Worm (Caenorhabditis elegans) whole organism, L3 larva: ENCODE data around the gene R04D3.3.

Source experiments
- R02D3.7 ChIP-seq: fragments of 150-350 bp; optimal IDR thresholded peaks from 2 replicates; lab custom pipeline; 2014; ENCODE audit warnings: missing biosample characterization, missing genetic modification characterization
- ZK546.5 ChIP-seq: sonication (generic microtip); optimal IDR thresholded peaks from 2 replicates; lab custom pipeline; 2017; ENCODE audit warnings: missing biosample characterization, missing genetic modification characterization
- aly-2 ChIP-seq: fragments of 150-350 bp; optimal IDR thresholded peaks from 2 replicates; lab custom pipeline; 2014; ENCODE audit warnings: missing biosample characterization, missing genetic modification characterization
- ama-1 ChIP-seq: fragments of 150-350 bp; optimal IDR thresholded peaks from 2 replicates; lab custom pipeline; 2018
- ceh-16 ChIP-seq: sonication (generic microtip); optimal IDR thresholded peaks from 2 replicates; lab custom pipeline; 2017; ENCODE audit warnings: missing biosample characterization, missing genetic modification characterization
- ceh-28 ChIP-seq: fragments of 150-350 bp; optimal IDR thresholded peaks from 2 replicates; lab custom pipeline; 2014; ENCODE audit warnings: missing biosample characterization, missing genetic modification reagents, missing genetic modification characterization
- ceh-82 ChIP-seq: fragments of 150-350 bp; optimal IDR thresholded peaks from 2 replicates; lab custom pipeline; 2014; ENCODE audit warnings: missing biosample characterization, missing genetic modification characterization
- ceh-9 ChIP-seq: sonication (generic microtip); optimal IDR thresholded peaks from 2 replicates; lab custom pipeline; 2018; ENCODE audit warnings: missing biosample characterization, missing genetic modification characterization
- daf-12 ChIP-seq: fragments of 150-350 bp; optimal IDR thresholded peaks from 2 replicates; lab custom pipeline; 2014; ENCODE audit warnings: missing biosample characterization, missing genetic modification reagents, missing genetic modification characterization
- egl-27 ChIP-seq: sonication (generic microtip); optimal IDR thresholded peaks from 4 replicates; lab custom pipeline; 2017; ENCODE audit warnings: missing biosample characterization, missing genetic modification reagents, missing genetic modification characterization
- egl-5 ChIP-seq: fragments of 150-350 bp; optimal IDR thresholded peaks from 2 replicates; lab custom pipeline; 2017; ENCODE audit warnings: missing biosample characterization, missing genetic modification reagents, missing genetic modification characterization, inconsistent platforms
- elt-1 ChIP-seq: fragments of 150-350 bp; optimal IDR thresholded peaks from 2 replicates; lab custom pipeline; 2014; ENCODE audit warnings: missing biosample characterization, missing genetic modification characterization
- elt-2 ChIP-seq: sonication (generic microtip); optimal IDR thresholded peaks from 2 replicates; lab custom pipeline; 2016; ENCODE audit warnings: missing genetic modification reagents, mild to moderate bottlenecking, missing genetic modification characterization, missing compliant biosample characterization
- elt-3 ChIP-seq, 3 experiments: fragments of 150-350 bp in 1 of 3; sonication (generic microtip) in 2 of 3; optimal IDR thresholded peaks; 2 replicates in 2 of 3; 4 replicates in 1 of 3; lab custom pipeline; 2014 to 2017; ENCODE audit warnings: missing biosample characterization in 3 of 3, missing genetic modification characterization in 3 of 3
- eor-1 ChIP-seq, 2 experiments: fragments of 150-350 bp; optimal IDR thresholded peaks; 2 replicates each; lab custom pipeline; 2014 to 2018; ENCODE audit warnings: missing biosample characterization in 2 of 2, missing genetic modification characterization in 2 of 2
- fkh-10 ChIP-seq: sonication (generic microtip); optimal IDR thresholded peaks from 2 replicates; lab custom pipeline; 2017; ENCODE audit warnings: missing biosample characterization, missing genetic modification reagents, missing genetic modification characterization
- fkh-2 ChIP-seq: fragments of 150-350 bp; optimal IDR thresholded peaks from 2 replicates; lab custom pipeline; 2014; ENCODE audit warnings: missing biosample characterization, missing genetic modification reagents, missing genetic modification characterization
- fos-1 ChIP-seq: fragments of 150-350 bp; optimal IDR thresholded peaks from 2 replicates; lab custom pipeline; 2014; ENCODE audit warnings: missing biosample characterization, missing genetic modification characterization
- hmg-11 ChIP-seq: sonication (generic microtip); optimal IDR thresholded peaks from 2 replicates; lab custom pipeline; 2016; ENCODE audit warnings: missing genetic modification characterization, missing compliant biosample characterization
- jun-1 ChIP-seq: fragments of 150-350 bp; optimal IDR thresholded peaks from 2 replicates; lab custom pipeline; 2014; ENCODE audit warnings: missing biosample characterization, missing genetic modification reagents, missing genetic modification characterization
- lin-15B ChIP-seq: fragments of 150-350 bp; optimal IDR thresholded peaks from 2 replicates; lab custom pipeline; 2014; ENCODE audit warnings: missing biosample characterization, missing genetic modification characterization
- lin-39 ChIP-seq: fragments of 150-350 bp; optimal IDR thresholded peaks from 2 replicates; lab custom pipeline; 2018; ENCODE audit warnings: missing biosample characterization, missing genetic modification reagents, missing genetic modification characterization
- lsy-12 ChIP-seq: sonication (generic microtip); optimal IDR thresholded peaks from 2 replicates; lab custom pipeline; 2016; ENCODE audit warnings: mild to moderate bottlenecking, missing genetic modification characterization, missing compliant biosample characterization
- mdl-1 ChIP-seq: fragments of 150-350 bp; optimal IDR thresholded peaks from 2 replicates; lab custom pipeline; 2014; ENCODE audit warnings: missing biosample characterization, missing genetic modification characterization
- mml-1 ChIP-seq: fragments of 150-350 bp; sonication (generic microtip); optimal IDR thresholded peaks from 3 replicates; lab custom pipeline; 2014; ENCODE audit warnings: missing biosample characterization, missing genetic modification characterization
- nfya-1 ChIP-seq: sonication (generic microtip); optimal IDR thresholded peaks from 2 replicates; lab custom pipeline; 2017; ENCODE audit warnings: missing genetic modification characterization, mild to moderate bottlenecking, missing compliant biosample characterization, antibody characterized with exemption, moderate library complexity; ENCODE audit not compliant: insufficient read depth
- nhr-11 ChIP-seq: fragments of 150-350 bp; optimal IDR thresholded peaks from 2 replicates; lab custom pipeline; 2014; ENCODE audit warnings: missing biosample characterization, missing genetic modification characterization
- nhr-12 ChIP-seq: fragments of 150-350 bp; optimal IDR thresholded peaks from 2 replicates; lab custom pipeline; 2014; ENCODE audit warnings: missing biosample characterization, missing genetic modification characterization
- nhr-23 ChIP-seq: fragments of 150-350 bp; optimal IDR thresholded peaks from 2 replicates; lab custom pipeline; 2014; ENCODE audit warnings: missing biosample characterization, missing genetic modification reagents, missing genetic modification characterization
- nhr-237 ChIP-seq: fragments of 150-350 bp; optimal IDR thresholded peaks from 2 replicates; lab custom pipeline; 2014; ENCODE audit warnings: missing biosample characterization, missing genetic modification characterization
- nhr-25 ChIP-seq: sonication (generic microtip); optimal IDR thresholded peaks from 2 replicates; lab custom pipeline; 2017; ENCODE audit warnings: missing biosample characterization, missing genetic modification characterization
- nhr-28 ChIP-seq: fragments of 150-350 bp; optimal IDR thresholded peaks from 2 replicates; lab custom pipeline; 2014; ENCODE audit warnings: missing biosample characterization, missing genetic modification characterization
- nhr-43 ChIP-seq: sonication (generic microtip); optimal IDR thresholded peaks from 2 replicates; lab custom pipeline; 2016; ENCODE audit warnings: mild to moderate bottlenecking, missing genetic modification characterization, missing compliant biosample characterization; ENCODE audit not compliant: poor library complexity, severe bottlenecking
- nhr-67 ChIP-seq: fragments of 150-350 bp; optimal IDR thresholded peaks from 2 replicates; lab custom pipeline; 2014; ENCODE audit warnings: missing biosample characterization, missing genetic modification characterization
- nhr-76 ChIP-seq: fragments of 150-350 bp; sonication (generic microtip); optimal IDR thresholded peaks from 5 replicates; lab custom pipeline; 2014; ENCODE audit warnings: missing biosample characterization, missing genetic modification characterization
- nhr-77 ChIP-seq: fragments of 150-350 bp; optimal IDR thresholded peaks from 2 replicates; lab custom pipeline; 2014; ENCODE audit warnings: missing biosample characterization, missing genetic modification characterization
- pha-4 ChIP-seq: fragments of 150-350 bp; optimal IDR thresholded peaks from 2 replicates; lab custom pipeline; 2014; ENCODE audit warnings: missing biosample characterization, missing genetic modification reagents, missing genetic modification characterization
- pqm-1 ChIP-seq: fragments of 150-350 bp; optimal IDR thresholded peaks from 2 replicates; lab custom pipeline; 2017; ENCODE audit warnings: missing biosample characterization, missing genetic modification characterization, inconsistent platforms
- sea-2 ChIP-seq: fragments of 150-350 bp; sonication (generic microtip); optimal IDR thresholded peaks from 4 replicates; lab custom pipeline; 2014; ENCODE audit warnings: missing biosample characterization, missing genetic modification reagents, missing genetic modification characterization
- skn-1 ChIP-seq: fragments of 150-350 bp; optimal IDR thresholded peaks from 2 replicates; lab custom pipeline; 2014; ENCODE audit warnings: missing biosample characterization, missing genetic modification characterization
- snpc-4 ChIP-seq: fragments of 150-350 bp; optimal IDR thresholded peaks from 2 replicates; lab custom pipeline; 2014; ENCODE audit warnings: missing biosample characterization, missing genetic modification characterization
- tbx-2 ChIP-seq: sonication (generic microtip); optimal IDR thresholded peaks from 2 replicates; lab custom pipeline; 2016; ENCODE audit warnings: mild to moderate bottlenecking, missing genetic modification characterization, missing compliant biosample characterization
- unc-39 ChIP-seq: sonication (generic microtip); optimal IDR thresholded peaks from 4 replicates; lab custom pipeline; 2017; ENCODE audit warnings: missing biosample characterization, missing genetic modification characterization
- unc-62 ChIP-seq: fragments of 150-350 bp; sonication (generic microtip); optimal IDR thresholded peaks from 4 replicates; lab custom pipeline; 2014; ENCODE audit warnings: missing biosample characterization, missing genetic modification reagents, missing genetic modification characterization
- zag-1 ChIP-seq: fragments of 150-350 bp; optimal IDR thresholded peaks from 2 replicates; lab custom pipeline; 2014; ENCODE audit warnings: missing biosample characterization, missing genetic modification characterization
- ztf-11 ChIP-seq: fragments of 150-350 bp; optimal IDR thresholded peaks from 2 replicates; lab custom pipeline; 2014; ENCODE audit warnings: missing biosample characterization, missing genetic modification characterization
- ztf-4 ChIP-seq: fragments of 150-350 bp; optimal IDR thresholded peaks from 2 replicates; lab custom pipeline; 2014; ENCODE audit warnings: missing biosample characterization, missing genetic modification characterization

Gene R04D3.3

DNA sequence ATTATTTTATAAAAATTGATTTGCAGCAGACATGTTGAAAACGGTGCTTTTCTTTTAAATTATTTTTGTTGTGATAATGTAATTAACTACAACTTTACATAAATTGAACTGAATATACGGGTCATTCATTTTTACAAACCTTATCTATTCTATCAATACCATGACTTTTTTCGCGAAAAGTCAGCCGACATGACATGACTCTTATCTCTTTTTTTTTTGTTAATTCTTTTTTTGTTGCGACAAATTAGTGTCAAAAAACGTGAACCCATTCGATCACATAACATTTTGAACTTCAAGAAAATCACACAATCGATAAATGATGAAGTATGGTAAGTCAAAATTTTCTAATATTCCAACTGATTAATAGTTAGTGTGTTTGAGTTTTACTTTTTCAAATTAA, 37.6 kb upstream of the R04D3.3 start, which contains the start of gene sir-2.2:
sir-2.2 (plus strand) TSS at position 34 of the 400 bp plus-strand sequence.
- no peak for TF ChIP-seq ZK546.5 (tag; lab: Kevin White, UChicago)
- TF ChIP-seq nhr-77, result no peak
- no peak for TF ChIP-seq nhr-25 (tag; lab: Kevin White, UChicago)
- peak; percentile 50 for TF ChIP-seq pqm-1 (tag; lab: Kevin White, UChicago)
- peak; percentile 17 for TF ChIP-seq pha-4 (tag; lab: Kevin White, UChicago)
- TF ChIP-seq elt-2 (tag; lab: Kevin White, UChicago), result peak; percentile 84
- peak; percentile 41 for TF ChIP-seq nhr-43
- no peak for TF ChIP-seq egl-5 (tag; lab: Kevin White, UChicago)
- no peak for TF ChIP-seq nhr-11 (tag; lab: Kevin White, UChicago)
- TF ChIP-seq elt-3 (tag; optimal IDR thresholded peaks at IDR 0.05; lab: Kevin White, UChicago), result no peak
- TF ChIP-seq fos-1, result no peak
- TF ChIP-seq mml-1 (tag; lab: Kevin White, UChicago), result no peak
- TF ChIP-seq daf-12 (tag; lab: Kevin White, UChicago), result no peak
- TF ChIP-seq, all 47 proteins: peak for 4

DNA sequence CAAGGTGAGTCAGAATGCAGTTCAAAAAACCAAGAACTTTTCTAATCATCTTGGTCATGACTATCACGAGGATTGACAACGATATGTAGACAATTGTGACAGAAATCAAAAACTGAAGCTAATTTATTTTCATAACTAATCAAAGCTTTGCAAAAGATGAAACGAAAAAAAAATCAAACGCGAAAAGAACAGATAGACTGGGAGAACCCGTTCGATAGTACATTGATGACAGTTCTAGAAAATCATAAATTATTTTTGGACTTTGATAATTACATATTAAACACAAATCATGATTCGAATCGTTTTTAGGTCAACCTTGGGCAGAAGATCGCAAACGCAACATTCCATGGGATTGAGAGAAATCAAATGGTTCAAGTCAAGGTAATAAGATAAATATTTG, 34.6 kb upstream of the R04D3.3 start:
- TF ChIP-seq snpc-4 (tag; lab: Kevin White, UChicago) (no peak), pha-4 (tag; lab: Kevin White, UChicago) (no peak), nfya-1 (tag; lab: Kevin White, UChicago) (peak; percentile 20), unc-62 (GFP tag; lab: Kevin White, UChicago) (peak; percentile 8), fkh-10 (GFP tag; lab: Kevin White, UChicago) (no peak), mml-1 (tag; lab: Kevin White, UChicago) (no peak), elt-2 (tag; lab: Kevin White, UChicago) (no peak), nhr-67 (no peak), lin-39 (tag; lab: Kevin White, UChicago) (no peak), ceh-9 (no peak), jun-1 (tag; lab: Kevin White, UChicago) (peak; percentile 11), ZK546.5 (tag; lab: Kevin White, UChicago) (no peak), ceh-28 (tag; lab: Kevin White, UChicago) (no peak), zag-1 (tag; lab: Kevin White, UChicago) (no peak), daf-12 (tag; lab: Kevin White, UChicago) (no peak), nhr-23 (peak; percentile 57), elt-3 (tag; optimal IDR thresholded peaks at IDR 0.05; lab: Kevin White, UChicago) (peak in 1 of 3 experiments; percentile 63), ztf-4 (no peak), sea-2 (GFP tag; lab: Kevin White, UChicago) (no peak), elt-1 (tag; lab: Kevin White, UChicago) (no peak), skn-1 (tag; lab: Kevin White, UChicago) (no peak), ztf-11 (tag; lab: Kevin White, UChicago) (no peak), mdl-1 (tag; lab: Kevin White, UChicago) (no peak), hmg-11 (no peak), nhr-77 (no peak), nhr-43 (peak; percentile 69), aly-2 (no peak), tbx-2 (tag; lab: Kevin White, UChicago) (no peak), fos-1 (peak; percentile 19), nhr-237 (tag; lab: Kevin White, UChicago) (no peak), unc-39 (no peak), egl-27 (tag; lab: Kevin White, UChicago) (no peak), ceh-16 (no peak), lsy-12 (tag; lab: Kevin White, UChicago) (peak; percentile 52), nhr-28 (no peak), nhr-12 (tag; lab: Kevin White, UChicago) (no peak), ama-1 (lab: Kevin White, UChicago) (peak; percentile 9), R02D3.7 (tag; lab: Kevin White, UChicago) (no peak), nhr-25 (tag; lab: Kevin White, UChicago) (peak; percentile 77), nhr-76 (tag; lab: Kevin White, UChicago) (no peak), lin-15B (tag; lab: Kevin White, UChicago) (no peak), fkh-2 (tag; lab: Kevin White, UChicago) (no peak), ceh-82 (no peak), nhr-11 (tag; lab: Kevin White, UChicago) (no peak), pqm-1 (tag; lab: Kevin White, UChicago) (no peak), eor-1 (tag; optimal IDR thresholded peaks at IDR 0.05; lab: Kevin White, UChicago) (no peak), egl-5 (tag; lab: Kevin White, UChicago) (no peak)
